Worm (Caenorhabditis elegans): ENCODE measurements around the gene Y17G7B.22.

The Y17G7B.22 gene

ce11 chrII:12042108-12042960 lies 25.5 kb upstream of the Y17G7B.22 start, which contains the start of gene ippk-1 (continued):
- TF ChIP-seq daf-8 (GFP tag; IDR thresholded peaks at IDR 0.05) = no peak
- TF ChIP-seq madf-9 (GFP tag; conservative IDR thresholded peaks at IDR 0.05) = peak; percentile 35; the same call in 1 of the 2 replicates
- 0 out of 2 replicates have a peak, but pooled peaks have one; percentile 28 for TF ChIP-seq egl-43 (GFP tag; IDR thresholded peaks at IDR 0.05)
- no peak; the same call in 1 of the 2 replicates for TF ChIP-seq lin-29 (GFP tag; IDR thresholded peaks at IDR 0.05)
- peak in 1 of 2 experiments; percentile 22 for TF ChIP-seq mdl-1 (tag; optimal IDR thresholded peaks at IDR 0.05)
- no peak for TF ChIP-seq F26F4.8 (GFP tag; conservative IDR thresholded peaks at IDR 0.05)
- TF ChIP-seq nhr-48 (tag; optimal IDR thresholded peaks at IDR 0.05) = peak; percentile 32
- peak; percentile 83 for TF ChIP-seq fkh-10 (GFP tag; optimal IDR thresholded peaks at IDR 0.05)
- no peak for TF ChIP-seq dmd-8 (GFP tag; IDR thresholded peaks at IDR 0.05)
- TF ChIP-seq egl-27 (tag; optimal IDR thresholded peaks at IDR 0.05) = no peak
- peak; percentile 96 for TF ChIP-seq aha-1 (tag)
- no peak for TF ChIP-seq set-16 (GFP tag; IDR thresholded peaks at IDR 0.05)
- peak; percentile 79 for TF ChIP-seq lin-1 (GFP tag; IDR thresholded peaks at IDR 0.05)
- peak in 1 of 2 experiments; percentile 92 for TF ChIP-seq hif-1 (tag; optimal IDR thresholded peaks at IDR 0.05)
- TF ChIP-seq lin-38 (GFP tag; IDR thresholded peaks at IDR 0.05) = peak; percentile 88
- peak; percentile 62 for TF ChIP-seq mes-2 (tag; optimal IDR thresholded peaks at IDR 0.05; ENCODE audit: poor library complexity, severe bottlenecking)
- 0 out of 2 replicates have a peak, but pooled peaks have one; percentile 43 for TF ChIP-seq pha-4 (GFP tag; IDR thresholded peaks at IDR 0.05)
- TF ChIP-seq pha-4 (tag; optimal IDR thresholded peaks at IDR 0.05) = no peak
- no peak for TF ChIP-seq lin-13 (GFP tag; optimal IDR thresholded peaks at IDR 0.05)
- peak; percentile 64 for TF ChIP-seq hmg-1.1 (GFP tag; IDR thresholded peaks at IDR 0.05)
- TF ChIP-seq F37D6.2 (tag; optimal IDR thresholded peaks at IDR 0.05) = peak; percentile 16
- TF ChIP-seq dve-1 (tag; optimal IDR thresholded peaks at IDR 0.05; ENCODE audit: insufficient read depth) = peak; percentile 30
- no peak for TF ChIP-seq Y105C5A.15 (GFP tag; IDR thresholded peaks at IDR 0.05)
- TF ChIP-seq ZK337.2 (GFP tag; IDR thresholded peaks at IDR 0.05) = no peak
- peak; percentile 12 for TF ChIP-seq pqm-1 (tag; optimal IDR thresholded peaks at IDR 0.05)
- TF ChIP-seq rbr-2 (tag; optimal IDR thresholded peaks at IDR 0.05) = peak; percentile 38

- TF ChIP-seq hlh-11 (tag; optimal IDR thresholded peaks at IDR 0.05) = no peak
- no peak for TF ChIP-seq ZK337.2 (GFP tag; IDR thresholded peaks at IDR 0.05)
- no peak for TF ChIP-seq nhr-111 (GFP tag; optimal IDR thresholded peaks at IDR 0.05)
- TF ChIP-seq vab-7 (GFP tag; IDR thresholded peaks at IDR 0.05) = no peak
- TF ChIP-seq hlh-30 (tag; optimal IDR thresholded peaks at IDR 0.05; ENCODE audit: insufficient read depth) = no peak
- TF ChIP-seq fos-1 (tag; optimal IDR thresholded peaks at IDR 0.05) = no peak
- no peak for TF ChIP-seq duxl-1 (tag; optimal IDR thresholded peaks at IDR 0.05; ENCODE audit: poor library complexity)
- no peak for TF ChIP-seq spr-3 (GFP tag; optimal IDR thresholded peaks at IDR 0.05)
- no peak for TF ChIP-seq zfp-3 (GFP tag; conservative IDR thresholded peaks at IDR 0.05)
- TF ChIP-seq unc-39 (tag; optimal IDR thresholded peaks at IDR 0.05) = no peak
- no peak for TF ChIP-seq nhr-48 (tag; optimal IDR thresholded peaks at IDR 0.05)
- TF ChIP-seq nhr-28 (tag; optimal IDR thresholded peaks at IDR 0.05) = no peak
- TF ChIP-seq dmd-8 (GFP tag; IDR thresholded peaks at IDR 0.05) = no peak
- TF ChIP-seq R02D3.7 (tag; optimal IDR thresholded peaks at IDR 0.05) = no peak
- TF ChIP-seq mxl-2 (GFP tag; conservative IDR thresholded peaks at IDR 0.05) = no peak
- no peak for TF ChIP-seq nhr-6 (tag; optimal IDR thresholded peaks at IDR 0.05)
- TF ChIP-seq cey-2 (tag; optimal IDR thresholded peaks at IDR 0.05; ENCODE audit: borderline replicate concordance, insufficient read depth) = no peak
- TF ChIP-seq F10B5.3 (tag; optimal IDR thresholded peaks at IDR 0.05) = no peak
Measured at ce11 chrII:12049281-12049680, 18.5 kb upstream of the Y17G7B.22 start, which contains the start of gene nadk-2. nadk-2 (plus strand) TSS chrII:12049581.

Measured in whole organism, L4 larva.